Worm (Caenorhabditis elegans): ENCODE measurements around the gene D2023.4.

- no peak for TF ChIP-seq R02D3.7 (tag; optimal IDR thresholded peaks at IDR 0.05)
- no peak for TF ChIP-seq crh-2 (tag; optimal IDR thresholded peaks at IDR 0.05)
- no peak for TF ChIP-seq ZK546.5 (tag; optimal IDR thresholded peaks at IDR 0.05)
- TF ChIP-seq alr-1 (tag; optimal IDR thresholded peaks at IDR 0.05), result no peak
- no peak for TF ChIP-seq sma-9 (GFP tag; optimal IDR thresholded peaks at IDR 0.05)
- TF ChIP-seq sma-9 (tag; optimal IDR thresholded peaks at IDR 0.05), result no peak
- TF ChIP-seq elt-3 (tag; optimal IDR thresholded peaks at IDR 0.05), result no peak
- TF ChIP-seq gmeb-1 (tag; optimal IDR thresholded peaks at IDR 0.05), result no peak
- no peak for TF ChIP-seq egl-27 (tag; optimal IDR thresholded peaks at IDR 0.05)
- TF ChIP-seq nhr-12 (tag; optimal IDR thresholded peaks at IDR 0.05), result no peak
- TF ChIP-seq nhr-6 (tag; optimal IDR thresholded peaks at IDR 0.05), result no peak
- TF ChIP-seq unc-39 (tag; optimal IDR thresholded peaks at IDR 0.05), result no peak
Observed at ce11 chrV:11798320-11798719, 27.2 kb downstream of the D2023.4 start.
